Fruit fly (Drosophila melanogaster): Measurements from ENCODE around the gene CG4950.

dm6 chr3L:16268106-16268733, at the start of gene CG4950:
- TF ChIP-seq brk (GFP tag; optimal IDR thresholded peaks at IDR 0.05) (no peak), Sp1 (GFP tag; optimal IDR thresholded peaks at IDR 0.05) (no peak), Dfd (GFP tag; optimal IDR thresholded peaks at IDR 0.05) (no peak), h (GFP tag; optimal IDR thresholded peaks at IDR 0.05) (no peak), HLH106 (tag; optimal IDR thresholded peaks at IDR 0.05) (peak; percentile 40), Rel (GFP tag; optimal IDR thresholded peaks at IDR 0.05) (no peak), Rel (tag; optimal IDR thresholded peaks at IDR 0.05) (no peak), br (GFP tag; optimal IDR thresholded peaks at IDR 0.05) (no peak)
